Worm (Caenorhabditis elegans) whole organism, mixed stage, embryonic: ENCODE data around the gene math-33.

ENCODE experiments used
- M03D4.4 ChIP-seq: sonication (generic microtip); optimal IDR thresholded peaks from 2 replicates; lab custom pipeline; 2017; ENCODE audit warnings: mild to moderate bottlenecking, missing genetic modification characterization, missing compliant biosample characterization
- blmp-1 ChIP-seq: fragments of 150-350 bp; optimal IDR thresholded peaks from 2 replicates; lab custom pipeline; 2014; ENCODE audit warnings: missing biosample characterization, missing genetic modification characterization
- ceh-39 ChIP-seq: fragments of 150-350 bp; optimal IDR thresholded peaks from 2 replicates; lab custom pipeline; 2014; ENCODE audit warnings: missing biosample characterization, missing genetic modification characterization
- ces-1 ChIP-seq: fragments of 150-350 bp; optimal IDR thresholded peaks from 2 replicates; lab custom pipeline; 2014; ENCODE audit warnings: missing biosample characterization, missing genetic modification reagents, missing genetic modification characterization
- drap-1 ChIP-seq: fragments of 200-800 bp; sonication (Bioruptor generic); optimal IDR thresholded peaks from 3 replicates; lab custom pipeline; 2018; ENCODE audit warnings: mild to moderate bottlenecking, missing genetic modification characterization, missing compliant biosample characterization
- elt-1 ChIP-seq: sonication (generic microtip); optimal IDR thresholded peaks from 2 replicates; lab custom pipeline; 2017; ENCODE audit warnings: missing genetic modification characterization, mild to moderate bottlenecking, missing compliant biosample characterization, antibody characterized with exemption, moderate library complexity, borderline replicate concordance; ENCODE audit not compliant: insufficient read depth
- elt-3 ChIP-seq: fragments of 150-350 bp; optimal IDR thresholded peaks from 2 replicates; lab custom pipeline; 2014; ENCODE audit warnings: missing biosample characterization, missing genetic modification characterization
- flh-1 ChIP-seq: fragments of 200-800 bp; sonication (Bioruptor generic); optimal IDR thresholded peaks from 2 replicates; lab custom pipeline; 2018; ENCODE audit warnings: mild to moderate bottlenecking, missing genetic modification characterization, moderate library complexity, missing compliant biosample characterization
- ham-2 ChIP-seq: fragments of 200-800 bp; sonication (Bioruptor generic); optimal IDR thresholded peaks from 2 replicates; lab custom pipeline; 2018; ENCODE audit warnings: mild to moderate bottlenecking, missing genetic modification characterization, missing compliant biosample characterization
- hlh-1 ChIP-seq: fragments of 150-350 bp; optimal IDR thresholded peaks from 2 replicates; lab custom pipeline; 2014; ENCODE audit warnings: missing biosample characterization, missing genetic modification reagents, missing genetic modification characterization
- lin-13 ChIP-seq: fragments of 150-350 bp; optimal IDR thresholded peaks from 2 replicates; lab custom pipeline; 2014; ENCODE audit warnings: missing biosample characterization, missing genetic modification characterization
- lsy-2 ChIP-seq: fragments of 150-350 bp; optimal IDR thresholded peaks from 2 replicates; lab custom pipeline; 2014; ENCODE audit warnings: missing biosample characterization, missing genetic modification characterization
- mab-5 ChIP-seq: fragments of 150-350 bp; optimal IDR thresholded peaks from 2 replicates; lab custom pipeline; 2014; ENCODE audit warnings: missing biosample characterization, missing genetic modification characterization
- mep-1 ChIP-seq: fragments of 150-350 bp; optimal IDR thresholded peaks from 2 replicates; lab custom pipeline; 2017; ENCODE audit warnings: missing biosample characterization, missing genetic modification reagents, missing genetic modification characterization, inconsistent platforms
- mls-2 ChIP-seq: sonication (generic microtip); optimal IDR thresholded peaks from 2 replicates; lab custom pipeline; 2016; ENCODE audit warnings: mild to moderate bottlenecking, missing genetic modification characterization, moderate library complexity, missing compliant biosample characterization
- nhr-2 ChIP-seq: fragments of 150-350 bp; optimal IDR thresholded peaks from 2 replicates; lab custom pipeline; 2014; ENCODE audit warnings: missing biosample characterization, missing genetic modification characterization
- nhr-237 ChIP-seq: fragments of 150-350 bp; optimal IDR thresholded peaks from 2 replicates; lab custom pipeline; 2014; ENCODE audit warnings: missing biosample characterization, missing genetic modification characterization
- nhr-28 ChIP-seq: fragments of 150-350 bp; optimal IDR thresholded peaks from 2 replicates; lab custom pipeline; 2014; ENCODE audit warnings: missing biosample characterization, missing genetic modification characterization
- nhr-76 ChIP-seq: sonication (generic microtip); optimal IDR thresholded peaks from 2 replicates; lab custom pipeline; 2017; ENCODE audit warnings: missing biosample characterization, missing genetic modification characterization
- pha-4 ChIP-seq: fragments of 150-350 bp; optimal IDR thresholded peaks from 2 replicates; lab custom pipeline; 2018; ENCODE audit warnings: missing biosample characterization, missing genetic modification reagents, missing genetic modification characterization
- snpc-4 ChIP-seq: fragments of 150-350 bp; optimal IDR thresholded peaks from 2 replicates; lab custom pipeline; 2014; ENCODE audit warnings: missing biosample characterization, missing genetic modification characterization
- sptf-1 ChIP-seq: sonication (generic microtip); optimal IDR thresholded peaks from 2 replicates; lab custom pipeline; 2017; ENCODE audit warnings: mild to moderate bottlenecking, missing genetic modification characterization, moderate library complexity, missing compliant biosample characterization
- tbx-8 ChIP-seq: fragments of 200-800 bp; sonication (Bioruptor generic); optimal IDR thresholded peaks from 2 replicates; lab custom pipeline; 2018; ENCODE audit warnings: mild to moderate bottlenecking, missing genetic modification characterization, moderate library complexity, missing compliant biosample characterization
- unc-120 ChIP-seq: sonication (generic microtip); optimal IDR thresholded peaks from 2 replicates; lab custom pipeline; 2017; ENCODE audit warnings: missing genetic modification characterization, missing compliant biosample characterization; ENCODE audit not compliant: poor library complexity, severe bottlenecking
- unc-39 ChIP-seq: fragments of 150-350 bp; optimal IDR thresholded peaks from 2 replicates; lab custom pipeline; 2014; ENCODE audit warnings: missing biosample characterization, missing genetic modification characterization
- unc-62 ChIP-seq: fragments of 150-350 bp; optimal IDR thresholded peaks from 2 replicates; lab custom pipeline; 2014; ENCODE audit warnings: missing biosample characterization, missing genetic modification reagents, missing genetic modification characterization
- zip-8 ChIP-seq: fragments of 150-350 bp; optimal IDR thresholded peaks from 2 replicates; lab custom pipeline; 2014; ENCODE audit warnings: missing biosample characterization, missing genetic modification characterization
- ztf-11 ChIP-seq: fragments of 150-350 bp; optimal IDR thresholded peaks from 2 replicates; lab custom pipeline; 2014; ENCODE audit warnings: missing biosample characterization, missing genetic modification characterization

Gene math-33

DNA sequence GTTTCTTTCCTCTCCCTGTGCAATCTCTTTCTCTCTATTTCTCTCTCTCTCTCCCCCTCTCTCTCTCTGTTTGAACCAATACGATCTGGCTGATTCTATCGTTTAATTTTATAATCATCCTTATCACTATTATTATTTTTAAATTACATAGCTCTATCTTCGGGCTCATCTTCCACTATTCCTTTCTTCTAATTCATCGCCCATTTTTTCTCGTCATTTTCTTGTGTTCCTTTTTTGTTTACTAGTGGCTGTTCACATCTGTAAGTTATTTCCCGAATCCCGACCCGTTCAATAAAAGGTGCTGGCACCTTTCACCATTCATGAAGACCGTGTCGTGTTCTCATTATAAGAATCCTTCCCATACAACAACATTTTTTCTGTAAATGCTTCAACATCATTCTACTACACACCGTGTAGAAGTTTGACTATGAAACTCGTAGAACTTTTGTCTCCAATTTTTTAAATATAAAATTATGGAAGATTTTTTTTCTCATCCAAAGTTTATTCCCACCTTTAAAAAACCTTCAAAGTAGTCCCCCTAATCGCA lies 4.5 kb downstream of the math-33 start:
- TF ChIP-seq sptf-1 (tag; lab: Kevin White, UChicago): no peak
- TF ChIP-seq mab-5 (tag; lab: Kevin White, UChicago): no peak
- TF ChIP-seq lin-13: no peak
- no peak for TF ChIP-seq ces-1
- no peak for TF ChIP-seq lsy-2 (tag; lab: Kevin White, UChicago)
- TF ChIP-seq elt-3 (tag; lab: Kevin White, UChicago): no peak
- TF ChIP-seq snpc-4 (tag; lab: Kevin White, UChicago): no peak
- TF ChIP-seq unc-120 (tag; lab: Kevin White, UChicago): no peak
- no peak for TF ChIP-seq M03D4.4 (tag; lab: Kevin White, UChicago)

DNA sequence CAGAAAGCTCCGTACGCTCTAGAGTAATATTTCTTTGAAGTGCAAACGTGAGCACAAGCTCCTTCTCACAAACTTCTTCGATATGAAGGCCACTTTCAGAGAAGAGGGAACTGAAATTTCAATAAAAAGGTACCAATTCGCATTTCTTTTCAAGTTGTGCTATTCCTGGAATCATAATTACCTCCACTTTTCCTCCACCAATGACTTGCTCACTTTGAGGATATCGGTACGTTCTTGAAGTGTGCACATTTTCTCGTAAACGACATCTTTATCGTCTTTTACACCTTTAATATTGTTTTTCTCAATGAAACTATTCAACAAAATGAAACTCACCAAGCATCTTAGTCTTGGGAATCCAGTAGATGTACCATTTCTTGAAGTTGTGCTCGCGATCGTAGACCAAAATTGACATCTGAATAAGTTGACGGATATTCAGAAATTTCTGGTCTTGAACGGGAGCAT lies 5.6 kb downstream of the math-33 start, which contains the start of gene scb-1:
Gene scb-1, minus strand, starts transcription at position 412 of the 462 bp plus-strand sequence.
- TF ChIP-seq unc-62 (GFP tag; lab: Kevin White, UChicago): no peak
- TF ChIP-seq nhr-76 (tag; lab: Kevin White, UChicago): no peak
- no peak for TF ChIP-seq tbx-8 (GFP tag; lab: Kevin White, UChicago)
- TF ChIP-seq pha-4 (tag; lab: Kevin White, UChicago): no peak
- no peak for TF ChIP-seq unc-120 (tag; lab: Kevin White, UChicago)
- TF ChIP-seq lsy-2 (tag; lab: Kevin White, UChicago): no peak
- no peak for TF ChIP-seq elt-1 (tag; lab: Kevin White, UChicago)
- TF ChIP-seq unc-39 (tag; lab: Kevin White, UChicago): no peak
- TF ChIP-seq ceh-39 (tag; lab: Kevin White, UChicago): no peak
- no peak for TF ChIP-seq snpc-4 (tag; lab: Kevin White, UChicago)
- TF ChIP-seq ztf-11: no peak
- no peak for TF ChIP-seq lin-13
- no peak for TF ChIP-seq drap-1 (GFP tag; lab: Kevin White, UChicago)
- no peak for TF ChIP-seq nhr-28 (tag; lab: Kevin White, UChicago)
- no peak for TF ChIP-seq blmp-1 (tag; lab: Kevin White, UChicago)
- TF ChIP-seq elt-3 (tag; lab: Kevin White, UChicago): no peak
- no peak for TF ChIP-seq mls-2 (tag; lab: Kevin White, UChicago)
- no peak for TF ChIP-seq zip-8
- TF ChIP-seq flh-1 (GFP tag; lab: Kevin White, UChicago): no peak
- no peak for TF ChIP-seq sptf-1 (tag; lab: Kevin White, UChicago)
- TF ChIP-seq, all 35 proteins: peak for 0

ce11 chrV:11121247-11121646 lies 7.5 kb downstream of the math-33 start:
- TF ChIP-seq blmp-1 (tag; lab: Kevin White, UChicago): no peak
- TF ChIP-seq mep-1 (tag; lab: Kevin White, UChicago): peak; percentile 33
- TF ChIP-seq hlh-1 (tag; lab: Kevin White, UChicago): peak; percentile 56
- peak; percentile 84 for TF ChIP-seq ces-1

- TF ChIP-seq unc-39 (tag; lab: Kevin White, UChicago): no peak
- TF ChIP-seq unc-62 (GFP tag; lab: Kevin White, UChicago): no peak
- TF ChIP-seq mab-5 (tag; lab: Kevin White, UChicago): no peak
- TF ChIP-seq nhr-28 (tag; lab: Kevin White, UChicago): no peak
- TF ChIP-seq pha-4 (tag; lab: Kevin White, UChicago): no peak
- no peak for TF ChIP-seq drap-1 (GFP tag; lab: Kevin White, UChicago)
- TF ChIP-seq zip-8: no peak
- no peak for TF ChIP-seq mep-1 (tag; lab: Kevin White, UChicago)
- no peak for TF ChIP-seq lsy-2 (tag; lab: Kevin White, UChicago)
- no peak for TF ChIP-seq nhr-237 (tag; lab: Kevin White, UChicago)
- TF ChIP-seq ces-1: no peak
- no peak for TF ChIP-seq unc-120 (tag; lab: Kevin White, UChicago)
- no peak for TF ChIP-seq ztf-11
- TF ChIP-seq elt-1 (tag; lab: Kevin White, UChicago): no peak
- no peak for TF ChIP-seq lin-13
- TF ChIP-seq, all 35 proteins: peak for 0
These were observed 8.8 kb downstream of the math-33 start, which contains the start of gene mboa-2 for ce11 chrV:11122466-11122865. Gene mboa-2 (minus strand): TSS chrV:11122493.

ce11 chrV:11123817-11124337 lies 10.2 kb downstream of the math-33 start, which contains the start of the genes atp-5 and lmtr-3:
Gene atp-5 (minus strand): TSS chrV:11123867.
Gene lmtr-3 (plus strand): TSS chrV:11124186.
- TF ChIP-seq M03D4.4 (tag; lab: Kevin White, UChicago): no peak
- TF ChIP-seq nhr-2 (tag; lab: Kevin White, UChicago): no peak
- TF ChIP-seq hlh-1 (tag; lab: Kevin White, UChicago): peak; percentile 8
- TF ChIP-seq unc-120 (tag; lab: Kevin White, UChicago): no peak
- TF ChIP-seq nhr-28 (tag; lab: Kevin White, UChicago): no peak
- no peak for TF ChIP-seq mab-5 (tag; lab: Kevin White, UChicago)
- TF ChIP-seq drap-1 (GFP tag; lab: Kevin White, UChicago): no peak
- TF ChIP-seq mep-1 (tag; lab: Kevin White, UChicago): peak; percentile 48
- TF ChIP-seq ceh-39 (tag; lab: Kevin White, UChicago): peak; percentile 15
- TF ChIP-seq sptf-1 (tag; lab: Kevin White, UChicago): peak; percentile 12
- no peak for TF ChIP-seq ham-2 (GFP tag; lab: Kevin White, UChicago)
- no peak for TF ChIP-seq mls-2 (tag; lab: Kevin White, UChicago)
- TF ChIP-seq unc-62 (GFP tag; lab: Kevin White, UChicago): no peak
- TF ChIP-seq lsy-2 (tag; lab: Kevin White, UChicago): peak; percentile 33
- no peak for TF ChIP-seq nhr-237 (tag; lab: Kevin White, UChicago)
